Fruit fly (Drosophila melanogaster) whole organism, embryonic: ENCODE results near the gene E2f2.

ENCODE experiments used
- Blimp-1 ChIP-seq: fragments of 200-800 bp; sonication (Bioruptor generic); optimal IDR thresholded peaks from 3 replicates; lab custom pipeline; 2018; ENCODE audit warnings: missing biosample characterization, missing genetic modification characterization, mild to moderate bottlenecking, moderate library complexity, missing genetic modification reagents
- CG10366 ChIP-seq: fragments of 200-800 bp; sonication (Bioruptor generic); IDR thresholded peaks from 2 replicates; pipeline ENCODE4 v1.3.6; 2022; ENCODE audit warnings: missing biosample characterization, missing genetic modification characterization
- CG10979 ChIP-seq: fragments of 200-800 bp; sonication (Bioruptor generic); optimal IDR thresholded peaks from 2 replicates; lab custom pipeline; 2018; ENCODE audit warnings: missing biosample characterization, mild to moderate bottlenecking, missing genetic modification characterization, moderate library complexity
- CG11560 ChIP-seq: fragments of 200-800 bp; sonication (Bioruptor generic); IDR thresholded peaks from 3 replicates; pipeline ENCODE4 v1.3.6; 2022; ENCODE audit warnings: missing biosample characterization, missing genetic modification characterization
- CG11695 ChIP-seq: fragments of 200-800 bp; sonication (Bioruptor generic); IDR thresholded peaks from 3 replicates; pipeline ENCODE4 v1.3.6; 2022; ENCODE audit warnings: missing biosample characterization, missing genetic modification characterization
- CG12155 ChIP-seq: fragments of 200-800 bp; sonication (Bioruptor generic); optimal IDR thresholded peaks from 3 replicates; lab custom pipeline; 2016; ENCODE audit warnings: missing biosample characterization, missing genetic modification characterization
- CG12236 ChIP-seq: fragments of 200-800 bp; sonication (Bioruptor generic); optimal IDR thresholded peaks from 2 replicates; lab custom pipeline; 2016; ENCODE audit warnings: missing biosample characterization, missing genetic modification characterization
- CG13123 ChIP-seq: fragments of 200-800 bp; sonication (Bioruptor generic); optimal IDR thresholded peaks from 2 replicates; lab custom pipeline; 2016; ENCODE audit warnings: missing biosample characterization, missing genetic modification characterization
- CG15479 ChIP-seq: fragments of 200-800 bp; sonication (Bioruptor generic); optimal IDR thresholded peaks from 3 replicates; lab custom pipeline; 2019; ENCODE audit warnings: missing biosample characterization, mild to moderate bottlenecking, missing genetic modification characterization, moderate library complexity
- CG17802 ChIP-seq: fragments of 200-800 bp; sonication (Bioruptor generic); optimal IDR thresholded peaks from 2 replicates; lab custom pipeline; 2018; ENCODE audit warnings: missing biosample characterization, mild to moderate bottlenecking, missing genetic modification characterization, moderate library complexity
- CG1792 ChIP-seq: fragments of 200-800 bp; sonication (Bioruptor generic); optimal IDR thresholded peaks from 2 replicates; lab custom pipeline; 2016; ENCODE audit warnings: missing biosample characterization, missing genetic modification characterization
- CG31388 ChIP-seq: fragments of 200-800 bp; sonication (Bioruptor generic); optimal IDR thresholded peaks from 2 replicates; lab custom pipeline; 2016; ENCODE audit warnings: missing biosample characterization, missing genetic modification characterization
- CG3163 ChIP-seq: fragments of 200-800 bp; sonication (Bioruptor generic); optimal IDR thresholded peaks from 3 replicates; lab custom pipeline; 2016; ENCODE audit warnings: missing biosample characterization, missing genetic modification characterization
- CG32532 ChIP-seq: fragments of 200-800 bp; sonication (Bioruptor generic); IDR thresholded peaks from 2 replicates; pipeline ENCODE4 v1.3.6; 2022; ENCODE audit warnings: missing biosample characterization, missing genetic modification characterization
- CG4617 ChIP-seq: fragments of 200-800 bp; sonication (Bioruptor generic); optimal IDR thresholded peaks from 3 replicates; lab custom pipeline; 2016; ENCODE audit warnings: missing biosample characterization, missing genetic modification characterization, borderline replicate concordance
- CG4707 ChIP-seq: fragments of 200-800 bp; sonication (Bioruptor generic); optimal IDR thresholded peaks from 2 replicates; lab custom pipeline; 2018; ENCODE audit warnings: missing biosample characterization, mild to moderate bottlenecking, missing genetic modification characterization, moderate library complexity
- CG6175 ChIP-seq: fragments of 200-800 bp; sonication (Bioruptor generic); IDR thresholded peaks from 3 replicates; pipeline ENCODE4 v1.3.6; 2022; ENCODE audit warnings: missing biosample characterization, missing genetic modification characterization
- CG8281 ChIP-seq: fragments of 200-800 bp; sonication (Bioruptor generic); optimal IDR thresholded peaks from 2 replicates; lab custom pipeline; 2018; ENCODE audit warnings: missing biosample characterization, mild to moderate bottlenecking, missing genetic modification characterization, moderate library complexity
- CG9215 ChIP-seq: fragments of 200-800 bp; sonication (Bioruptor generic); IDR thresholded peaks from 2 replicates; pipeline ENCODE4 v1.3.6; 2022; ENCODE audit warnings: missing biosample characterization, missing genetic modification characterization
- CG9817 ChIP-seq: fragments of 200-800 bp; sonication (Bioruptor generic); optimal IDR thresholded peaks from 2 replicates; lab custom pipeline; 2018; ENCODE audit warnings: missing biosample characterization, mild to moderate bottlenecking, missing genetic modification characterization, moderate library complexity
- Dbx ChIP-seq: fragments of 200-800 bp; sonication (Bioruptor generic); IDR thresholded peaks from 3 replicates; pipeline ENCODE4 v1.3.6; 2022; ENCODE audit warnings: missing biosample characterization, missing genetic modification characterization
- Deaf1 ChIP-seq: fragments of 200-800 bp; optimal IDR thresholded peaks from 3 replicates; lab custom pipeline; 2019; ENCODE audit warnings: missing biosample characterization, mild to moderate bottlenecking, missing genetic modification characterization, moderate library complexity
- Doc3 ChIP-seq: fragments of 200-800 bp; sonication (Bioruptor generic); IDR thresholded peaks from 3 replicates; pipeline ENCODE4 v1.3.6; 2022; ENCODE audit warnings: missing biosample characterization, missing genetic modification characterization; ENCODE audit not compliant: partially characterized antibody
- E2f2 ChIP-seq: fragments of 200-800 bp; sonication (Bioruptor generic); IDR thresholded peaks from 2 replicates; pipeline ENCODE4 v1.3.6; 2022; ENCODE audit warnings: missing biosample characterization, missing genetic modification characterization
- H2.0 ChIP-seq: fragments of 200-800 bp; sonication (Bioruptor generic); IDR thresholded peaks from 2 replicates; pipeline ENCODE4 v1.3.6; 2022; ENCODE audit warnings: missing biosample characterization, missing genetic modification characterization
- HLHmδ ChIP-seq: fragments of 200-800 bp; sonication (Bioruptor generic); optimal IDR thresholded peaks from 2 replicates; lab custom pipeline; 2018; ENCODE audit warnings: missing biosample characterization, mild to moderate bottlenecking, missing genetic modification characterization, moderate library complexity
- Mes4 ChIP-seq: fragments of 200-800 bp; sonication (Bioruptor generic); optimal IDR thresholded peaks from 2 replicates; lab custom pipeline; 2016; ENCODE audit warnings: missing biosample characterization, missing genetic modification characterization
- Oli ChIP-seq: fragments of 200-800 bp; sonication (Bioruptor generic); optimal IDR thresholded peaks from 2 replicates; lab custom pipeline; 2018; ENCODE audit warnings: missing biosample characterization, mild to moderate bottlenecking, missing genetic modification characterization, moderate library complexity
- Ptx1 ChIP-seq: fragments of 200-800 bp; sonication (Bioruptor generic); IDR thresholded peaks from 2 replicates; pipeline ENCODE4 v1.3.6; 2022; ENCODE audit warnings: missing biosample characterization, missing genetic modification characterization
- Rx ChIP-seq: fragments of 200-800 bp; sonication (Bioruptor generic); IDR thresholded peaks from 2 replicates; pipeline ENCODE4 v1.3.6; 2022; ENCODE audit warnings: missing biosample characterization, missing genetic modification characterization
- Ssrp ChIP-seq: fragments of 200-800 bp; sonication (Bioruptor generic); optimal IDR thresholded peaks from 2 replicates; lab custom pipeline; 2018; ENCODE audit warnings: missing biosample characterization, mild to moderate bottlenecking, missing genetic modification characterization, moderate library complexity
- abd-A ChIP-seq: fragments of 200-800 bp; sonication (Bioruptor generic); optimal IDR thresholded peaks from 3 replicates; lab custom pipeline; 2019; ENCODE audit warnings: missing biosample characterization, mild to moderate bottlenecking, missing genetic modification characterization, moderate library complexity
- aop ChIP-seq: fragments of 200-800 bp; sonication (Bioruptor generic); IDR thresholded peaks from 2 replicates; pipeline ENCODE4 v1.3.6; 2022; ENCODE audit warnings: missing biosample characterization, missing genetic modification characterization
- cato ChIP-seq: fragments of 200-800 bp; sonication (Bioruptor generic); optimal IDR thresholded peaks from 2 replicates; lab custom pipeline; 2016; ENCODE audit warnings: missing biosample characterization, missing genetic modification characterization, borderline replicate concordance
- caup ChIP-seq: fragments of 200-800 bp; sonication (Bioruptor generic); optimal IDR thresholded peaks from 3 replicates; lab custom pipeline; 2017; ENCODE audit warnings: missing biosample characterization, mild to moderate bottlenecking, missing genetic modification characterization, moderate library complexity; ENCODE audit not compliant: severe bottlenecking
- crol ChIP-seq: fragments of 200-800 bp; sonication (Bioruptor generic); IDR thresholded peaks from 2 replicates; pipeline ENCODE4 v1.3.6; 2022; ENCODE audit warnings: missing biosample characterization, missing genetic modification characterization
- dmrt99B ChIP-seq: fragments of 200-800 bp; sonication (Bioruptor generic); optimal IDR thresholded peaks from 2 replicates; lab custom pipeline; 2018; ENCODE audit warnings: missing biosample characterization, mild to moderate bottlenecking, missing genetic modification characterization, moderate library complexity
- eyg ChIP-seq: fragments of 200-800 bp; sonication (Bioruptor generic); optimal IDR thresholded peaks from 3 replicates; lab custom pipeline; 2016; ENCODE audit warnings: missing biosample characterization, missing genetic modification characterization
- lov ChIP-seq, 2 experiments: fragments of 200-800 bp in 1 of 2; fragments of >200 bp in 1 of 2; sonication (Bioruptor generic) in 1 of 2; IDR thresholded peaks in 1 of 2; optimal IDR thresholded peaks in 1 of 2; 2 replicates in 1 of 2; 3 replicates in 1 of 2; pipeline versions ENCODE4 v1.3.6 to Lab custom; 2017 to 2022; ENCODE audit warnings: missing biosample characterization in 1 of 2, missing genetic modification characterization in 1 of 2
- mld ChIP-seq: fragments of 200-800 bp; sonication (Bioruptor generic); IDR thresholded peaks from 3 replicates; pipeline ENCODE4 v1.3.6; 2022; ENCODE audit warnings: missing biosample characterization, missing genetic modification characterization; ENCODE audit not compliant: partially characterized antibody
- pfk ChIP-seq: fragments of 200-800 bp; sonication (Bioruptor generic); optimal IDR thresholded peaks from 2 replicates; lab custom pipeline; 2018; ENCODE audit warnings: missing biosample characterization, mild to moderate bottlenecking, missing genetic modification characterization, moderate library complexity
- ro ChIP-seq: fragments of 200-800 bp; sonication (Bioruptor generic); IDR thresholded peaks from 2 replicates; pipeline ENCODE4 v1.3.6; 2022; ENCODE audit warnings: missing biosample characterization, missing genetic modification characterization
- sens-2 ChIP-seq: fragments of 200-800 bp; sonication (Bioruptor generic); IDR thresholded peaks from 2 replicates; pipeline ENCODE4 v1.3.6; 2022; ENCODE audit warnings: missing biosample characterization, missing genetic modification characterization
- sima ChIP-seq: fragments of 200-800 bp; sonication (Bioruptor generic); optimal IDR thresholded peaks from 2 replicates; lab custom pipeline; 2016; ENCODE audit warnings: missing biosample characterization, missing genetic modification characterization
- sob ChIP-seq: fragments of 200-800 bp; sonication (Bioruptor generic); IDR thresholded peaks from 2 replicates; pipeline ENCODE4 v1.3.6; 2022; ENCODE audit warnings: missing biosample characterization, missing genetic modification characterization
- tin ChIP-seq: fragments of 200-800 bp; sonication (Bioruptor generic); optimal IDR thresholded peaks from 3 replicates; lab custom pipeline; 2016; ENCODE audit warnings: missing biosample characterization, missing genetic modification characterization
- trh ChIP-seq: fragments of 200-800 bp; sonication (Bioruptor generic); optimal IDR thresholded peaks from 2 replicates; lab custom pipeline; 2016; ENCODE audit warnings: missing biosample characterization, missing genetic modification characterization
- tup ChIP-seq: fragments of 200-800 bp; sonication (Bioruptor generic); optimal IDR thresholded peaks from 2 replicates; lab custom pipeline; 2016; ENCODE audit warnings: missing biosample characterization, mild to moderate bottlenecking, missing genetic modification characterization, moderate library complexity
- unc-4 ChIP-seq: fragments of 200-800 bp; sonication (Bioruptor generic); IDR thresholded peaks from 2 replicates; pipeline ENCODE4 v1.3.6; 2022; ENCODE audit warnings: missing biosample characterization, missing genetic modification characterization; ENCODE audit not compliant: partially characterized antibody
- zf30C ChIP-seq: fragments of 200-800 bp; sonication (Bioruptor generic); optimal IDR thresholded peaks from 3 replicates; lab custom pipeline; 2018; ENCODE audit warnings: missing biosample characterization, mild to moderate bottlenecking, missing genetic modification characterization

The E2f2 gene

DNA sequence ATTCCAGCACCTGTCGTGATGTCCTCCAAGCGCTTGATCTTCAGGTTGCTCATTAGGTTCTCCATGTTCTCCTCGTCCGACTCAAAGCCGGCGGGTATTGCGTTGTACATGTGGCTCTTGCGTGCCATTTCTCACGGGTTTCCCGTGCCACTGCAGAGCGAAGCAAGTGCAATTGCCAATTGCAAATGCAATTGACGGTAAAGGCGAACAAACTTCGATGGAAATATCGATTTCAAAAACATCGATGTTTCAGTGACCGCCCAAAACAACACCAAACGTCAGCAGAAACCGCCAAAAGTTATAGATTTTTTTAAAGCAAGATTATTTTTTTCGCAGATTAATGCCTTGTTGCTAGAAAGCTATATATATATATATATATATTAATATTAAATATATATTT, 6.3 kb upstream of the E2f2 start, which contains the start of gene Nbr (continued):
- TF ChIP-seq CG4707 (GFP tag; lab: Kevin White, UChicago): no peak
- no peak for TF ChIP-seq CG17802 (tag; lab: Kevin White, UChicago)
- TF ChIP-seq Deaf1: no peak
- TF ChIP-seq trh: no peak
- no peak for TF ChIP-seq Ptx1 (GFP tag; lab: Robert Waterston, UW)
- TF ChIP-seq Doc3: 0 out of 3 replicates have a peak, but pooled peaks have one; percentile 33
- TF ChIP-seq CG1792: no peak
- no peak; the same call in 1 of the 2 replicates for TF ChIP-seq CG9215 (GFP tag; lab: Robert Waterston, UW)
- TF ChIP-seq Blimp-1 (GFP tag; lab: Kevin White, UChicago): no peak
- TF ChIP-seq CG12236 (GFP tag; lab: Kevin White, UChicago): no peak
- no peak for TF ChIP-seq Ssrp (tag; lab: Kevin White, UChicago)
- no peak for TF ChIP-seq dmrt99B
- TF ChIP-seq CG9817 (tag; lab: Kevin White, UChicago): no peak
- no peak for TF ChIP-seq ro (GFP tag; lab: Robert Waterston, UW)
- TF ChIP-seq sima (GFP tag; lab: Kevin White, UChicago): no peak
- no peak for TF ChIP-seq CG11560 (tag; lab: Robert Waterston, UW)
- no peak for TF ChIP-seq CG6175 (GFP tag; lab: Robert Waterston, UW)
- no peak for TF ChIP-seq tin
- no peak for TF ChIP-seq HLHmδ
- TF ChIP-seq CG15479 (GFP tag; lab: Kevin White, UChicago): no peak
- peak; percentile 11; the same call in 1 of the 2 replicates for TF ChIP-seq sob (GFP tag; lab: Robert Waterston, UW)
- peak; percentile 60 for TF ChIP-seq unc-4
- TF ChIP-seq pfk (GFP tag; lab: Kevin White, UChicago): no peak
- no peak for TF ChIP-seq H2.0 (GFP tag; lab: Robert Waterston, UW)
- no peak for TF ChIP-seq caup
- TF ChIP-seq E2f2 (GFP tag; lab: Robert Waterston, UW): 0 out of 2 replicates have a peak, but pooled peaks have one; percentile 38
- no peak for TF ChIP-seq CG11695 (GFP tag; lab: Robert Waterston, UW)
- TF ChIP-seq CG12155 (GFP tag; lab: Kevin White, UChicago): no peak
- TF ChIP-seq mld (GFP tag; lab: Robert Waterston, UW): no peak
- no peak for TF ChIP-seq tup (GFP tag; lab: Kevin White, UChicago)
- no peak for TF ChIP-seq zf30C
- TF ChIP-seq CG8281 (tag; lab: Kevin White, UChicago): no peak
- TF ChIP-seq cato (GFP tag; lab: Kevin White, UChicago): no peak
- no peak for TF ChIP-seq Oli (tag; lab: Kevin White, UChicago)
- TF ChIP-seq aop (GFP tag; lab: Robert Waterston, UW): no peak
- no peak for TF ChIP-seq Dbx (GFP tag; lab: Robert Waterston, UW)
- no peak for TF ChIP-seq lov (optimal IDR thresholded peaks at IDR 0.05; lab: Kevin White, UChicago)
- no peak for TF ChIP-seq lov (GFP tag; IDR thresholded peaks at IDR 0.05; lab: Robert Waterston, UW)
- TF ChIP-seq eyg (GFP tag; lab: Kevin White, UChicago): no peak
- no peak for TF ChIP-seq CG3163
- no peak for TF ChIP-seq abd-A
- TF ChIP-seq CG10366 (GFP tag; lab: Robert Waterston, UW): no peak
- peak; percentile 27 for TF ChIP-seq CG4617 (GFP tag; lab: Kevin White, UChicago)
- no peak for TF ChIP-seq sens-2 (GFP tag; lab: Robert Waterston, UW)
- TF ChIP-seq CG10979 (tag; lab: Kevin White, UChicago): no peak
- no peak for TF ChIP-seq Mes4
- TF ChIP-seq Rx (GFP tag; lab: Robert Waterston, UW): no peak
- no peak for TF ChIP-seq CG31388
- TF ChIP-seq crol (GFP tag; lab: Robert Waterston, UW): no peak
- no peak for TF ChIP-seq CG13123 (GFP tag; lab: Kevin White, UChicago)
- no peak; the same call in 1 of the 2 replicates for TF ChIP-seq CG32532
